Worm (Caenorhabditis elegans): ENCODE results near the gene hxk-3.

hxk-3 gene

ce11 chrIV:1478649-1479048 lies 18.8 kb upstream of the hxk-3 start:
- TF ChIP-seq fkh-6 (tag; optimal IDR thresholded peaks at IDR 0.05): no peak
- no peak for TF ChIP-seq T23F11.4 (GFP tag; optimal IDR thresholded peaks at IDR 0.05)
- no peak for TF ChIP-seq rnt-1 (tag; optimal IDR thresholded peaks at IDR 0.05)
- TF ChIP-seq madf-2 (tag; optimal IDR thresholded peaks at IDR 0.05): no peak
- no peak for TF ChIP-seq hlh-6 (tag; optimal IDR thresholded peaks at IDR 0.05)
- TF ChIP-seq K09A11.1 (tag; optimal IDR thresholded peaks at IDR 0.05; ENCODE audit: insufficient read depth): no peak
- TF ChIP-seq tbx-7 (tag; optimal IDR thresholded peaks at IDR 0.05): no peak
- TF ChIP-seq che-1 (tag; optimal IDR thresholded peaks at IDR 0.05): no peak
- TF ChIP-seq lin-11 (tag; optimal IDR thresholded peaks at IDR 0.05): no peak
- no peak for TF ChIP-seq ets-4 (tag; optimal IDR thresholded peaks at IDR 0.05)
- no peak for TF ChIP-seq odd-2 (tag; optimal IDR thresholded peaks at IDR 0.05)
- no peak for TF ChIP-seq ceh-6 (GFP tag; optimal IDR thresholded peaks at IDR 0.05)

- TF ChIP-seq unc-42 (tag; optimal IDR thresholded peaks at IDR 0.05) (peak; percentile 5), hlh-6 (tag; optimal IDR thresholded peaks at IDR 0.05) (no peak)
These were observed 12.4 kb upstream of the hxk-3 start, which contains the start of gene Y77E11A.16 for ce11 chrIV:1484968-1485474. Gene Y77E11A.16 (plus strand): TSS chrIV:1485424.

ce11 chrIV:1496017-1496678 lies 1.3 kb upstream of the hxk-3 start, which contains the start of gene npp-20:
Gene npp-20 (minus strand): TSS chrIV:1496022.
- TF ChIP-seq tbx-2 (tag; optimal IDR thresholded peaks at IDR 0.05) (no peak), hlh-30 (tag; optimal IDR thresholded peaks at IDR 0.05; ENCODE audit: insufficient read depth) (peak; percentile 22), unc-42 (tag; optimal IDR thresholded peaks at IDR 0.05) (peak; percentile 21), nfya-1 (tag; optimal IDR thresholded peaks at IDR 0.05) (peak; percentile 19)

ce11 chrIV:1496679-1497033 lies 770 bp upstream of the hxk-3 start:
- TF ChIP-seq dve-1 (tag; optimal IDR thresholded peaks at IDR 0.05) (no peak), fkh-6 (tag; optimal IDR thresholded peaks at IDR 0.05) (no peak), npax-4 (tag; optimal IDR thresholded peaks at IDR 0.05) (no peak), ceh-30 (tag; optimal IDR thresholded peaks at IDR 0.05) (no peak), ceh-18 (tag; optimal IDR thresholded peaks at IDR 0.05) (no peak), elt-2 (tag; optimal IDR thresholded peaks at IDR 0.05) (no peak), nhr-232 (tag; optimal IDR thresholded peaks at IDR 0.05) (no peak), rnt-1 (tag; optimal IDR thresholded peaks at IDR 0.05) (no peak), ama-1 (optimal IDR thresholded peaks at IDR 0.05) (no peak), madf-2 (tag; optimal IDR thresholded peaks at IDR 0.05) (no peak), C38D4.7 (GFP tag; optimal IDR thresholded peaks at IDR 0.05) (no peak), ceh-9 (tag; optimal IDR thresholded peaks at IDR 0.05) (no peak), pha-2 (tag; optimal IDR thresholded peaks at IDR 0.05) (no peak)

ce11 chrIV:1510241-1510640 lies 12.8 kb downstream of the hxk-3 start, which contains the start of gene txt-4:
Gene txt-4 (plus strand): TSS chrIV:1510564.
- no peak for TF ChIP-seq ceh-9 (tag; optimal IDR thresholded peaks at IDR 0.05)
- no peak for TF ChIP-seq hlh-13 (GFP tag; optimal IDR thresholded peaks at IDR 0.05)
- no peak for TF ChIP-seq ceh-31 (tag; optimal IDR thresholded peaks at IDR 0.05)
- TF ChIP-seq unc-55 (GFP tag; optimal IDR thresholded peaks at IDR 0.05): no peak
- TF ChIP-seq syd-9 (tag; optimal IDR thresholded peaks at IDR 0.05): no peak
- no peak for TF ChIP-seq ahr-1 (tag; optimal IDR thresholded peaks at IDR 0.05)

ce11 chrIV:1512944-1513343 lies 15.5 kb downstream of the hxk-3 start:
- TF ChIP-seq fkh-10 (GFP tag; optimal IDR thresholded peaks at IDR 0.05) (no peak), odd-2 (tag; optimal IDR thresholded peaks at IDR 0.05) (no peak), Y22D7AL.16 (tag; optimal IDR thresholded peaks at IDR 0.05) (no peak), tbx-7 (tag; optimal IDR thresholded peaks at IDR 0.05) (no peak), rnt-1 (tag; optimal IDR thresholded peaks at IDR 0.05) (no peak), hlh-13 (GFP tag; optimal IDR thresholded peaks at IDR 0.05) (no peak), fkh-6 (tag; optimal IDR thresholded peaks at IDR 0.05) (no peak), F13H6.1 (tag; optimal IDR thresholded peaks at IDR 0.05) (no peak), K02D7.2 (tag; optimal IDR thresholded peaks at IDR 0.05) (no peak), ceh-31 (tag; optimal IDR thresholded peaks at IDR 0.05) (no peak), sox-2 (GFP tag; IDR thresholded peaks at IDR 0.05) (no peak), hlh-15 (tag; optimal IDR thresholded peaks at IDR 0.05) (no peak), pqm-1 (tag; optimal IDR thresholded peaks at IDR 0.05) (no peak), unc-42 (tag; optimal IDR thresholded peaks at IDR 0.05) (no peak), ceh-18 (tag; optimal IDR thresholded peaks at IDR 0.05) (no peak), ama-1 (optimal IDR thresholded peaks at IDR 0.05) (no peak), elt-4 (tag; optimal IDR thresholded peaks at IDR 0.05) (no peak), npax-4 (tag; optimal IDR thresholded peaks at IDR 0.05) (no peak), sdc-2 (tag; optimal IDR thresholded peaks at IDR 0.05) (no peak), eyg-1 (tag; optimal IDR thresholded peaks at IDR 0.05) (no peak)

All from whole organism, late embryonic.